Fruit fly (Drosophila melanogaster) whole organism, prepupa: ENCODE measurements around the gene nompC.

Experiments used
- CG9139 ChIP-seq: fragments of 200-800 bp; sonication (Bioruptor generic); optimal IDR thresholded peaks from 3 replicates; lab custom pipeline; 2017; ENCODE audit warnings: missing biosample characterization, mild to moderate bottlenecking, missing genetic modification characterization
- OdsH ChIP-seq: fragments of 200-800 bp; sonication (Bioruptor generic); optimal IDR thresholded peaks from 3 replicates; lab custom pipeline; 2016; ENCODE audit warnings: missing biosample characterization, missing genetic modification characterization
- Smox ChIP-seq: fragments of 200-800 bp; sonication (Bioruptor generic); optimal IDR thresholded peaks from 3 replicates; lab custom pipeline; 2016; ENCODE audit warnings: missing biosample characterization, missing genetic modification characterization

DNA sequence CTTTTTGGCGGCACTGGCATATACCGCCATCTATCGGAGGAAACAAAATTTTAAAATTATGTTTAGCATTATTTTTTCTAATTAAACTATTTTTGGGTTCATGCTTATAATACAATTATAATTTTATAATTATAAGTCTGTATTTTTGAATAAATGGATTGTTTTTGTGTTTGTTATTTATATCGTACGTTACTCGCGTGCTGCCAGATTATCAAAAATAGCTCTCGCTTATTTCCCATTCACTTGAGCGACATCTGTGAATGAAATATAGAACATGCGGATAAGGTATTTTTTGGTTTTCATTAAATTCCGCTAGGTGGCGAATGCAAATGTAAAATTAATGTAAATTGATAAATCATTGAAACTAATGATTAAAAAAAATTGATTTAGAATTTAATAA, 19.8 kb downstream of the nompC start:
- TF ChIP-seq CG9139 (GFP tag; lab: Kevin White, UChicago) = no peak
- no peak for TF ChIP-seq Smox (GFP tag; lab: Kevin White, UChicago)
- no peak for TF ChIP-seq OdsH (GFP tag; lab: Kevin White, UChicago)
